Fruit fly (Drosophila melanogaster) whole organism, embryonic: ENCODE data around the gene Hrd3.

Experiments used
- CG15514 ChIP-seq: fragments of 200-800 bp; sonication (Bioruptor generic); optimal IDR thresholded peaks from 3 replicates; lab custom pipeline; 2017; ENCODE audit warnings: missing biosample characterization, missing genetic modification characterization, mild to moderate bottlenecking, moderate library complexity, missing genetic modification reagents
- CG15696 ChIP-seq: fragments of 200-800 bp; sonication (Bioruptor generic); optimal IDR thresholded peaks from 2 replicates; lab custom pipeline; 2019; ENCODE audit warnings: missing biosample characterization, mild to moderate bottlenecking, missing genetic modification characterization, moderate library complexity
- CG18011 ChIP-seq: fragments of 200-800 bp; sonication (Bioruptor generic); optimal IDR thresholded peaks from 2 replicates; lab custom pipeline; 2017; ENCODE audit warnings: missing biosample characterization, missing genetic modification characterization, mild to moderate bottlenecking, moderate library complexity, missing genotype
- CG7839 ChIP-seq: fragments of 200-800 bp; sonication (Bioruptor generic); optimal IDR thresholded peaks from 3 replicates; lab custom pipeline; 2018; ENCODE audit warnings: missing biosample characterization, mild to moderate bottlenecking, missing genetic modification characterization, moderate library complexity
- CG8924 ChIP-seq: fragments of 200-800 bp; optimal IDR thresholded peaks from 3 replicates; lab custom pipeline; 2019; ENCODE audit warnings: missing biosample characterization, mild to moderate bottlenecking, missing genetic modification characterization, moderate library complexity
- Dll ChIP-seq: fragments of 200-800 bp; sonication (Bioruptor generic); IDR thresholded peaks from 4 replicates; pipeline ENCODE4 v1.3.6; 2022; ENCODE audit warnings: missing biosample characterization, missing genetic modification characterization; ENCODE audit not compliant: partially characterized antibody
- Oaz ChIP-seq: fragments of 200-800 bp; sonication (Bioruptor generic); IDR thresholded peaks from 2 replicates; pipeline ENCODE4 v1.3.6; 2022; ENCODE audit warnings: missing biosample characterization, missing genetic modification characterization
- Pdp1 ChIP-seq, 2 experiments: fragments of 200-800 bp; sonication (Bioruptor generic); optimal IDR thresholded peaks; 3 replicates each; lab custom pipeline; 2016; ENCODE audit warnings: missing biosample characterization in 2 of 2, missing genetic modification characterization in 2 of 2, mild to moderate bottlenecking in 1 of 2, moderate library complexity in 1 of 2
- ems ChIP-seq: fragments of 200-800 bp; sonication (Bioruptor generic); optimal IDR thresholded peaks from 3 replicates; lab custom pipeline; 2016; ENCODE audit warnings: missing biosample characterization, missing genetic modification characterization
- psq ChIP-seq: fragments of 200-800 bp; sonication (Bioruptor generic); optimal IDR thresholded peaks from 2 replicates; lab custom pipeline; 2017; ENCODE audit warnings: missing biosample characterization, missing genetic modification characterization
- zen ChIP-seq: fragments of 200-800 bp; sonication (Bioruptor generic); optimal IDR thresholded peaks from 3 replicates; lab custom pipeline; 2018; ENCODE audit warnings: missing biosample characterization, mild to moderate bottlenecking, missing genetic modification characterization, moderate library complexity

DNA sequence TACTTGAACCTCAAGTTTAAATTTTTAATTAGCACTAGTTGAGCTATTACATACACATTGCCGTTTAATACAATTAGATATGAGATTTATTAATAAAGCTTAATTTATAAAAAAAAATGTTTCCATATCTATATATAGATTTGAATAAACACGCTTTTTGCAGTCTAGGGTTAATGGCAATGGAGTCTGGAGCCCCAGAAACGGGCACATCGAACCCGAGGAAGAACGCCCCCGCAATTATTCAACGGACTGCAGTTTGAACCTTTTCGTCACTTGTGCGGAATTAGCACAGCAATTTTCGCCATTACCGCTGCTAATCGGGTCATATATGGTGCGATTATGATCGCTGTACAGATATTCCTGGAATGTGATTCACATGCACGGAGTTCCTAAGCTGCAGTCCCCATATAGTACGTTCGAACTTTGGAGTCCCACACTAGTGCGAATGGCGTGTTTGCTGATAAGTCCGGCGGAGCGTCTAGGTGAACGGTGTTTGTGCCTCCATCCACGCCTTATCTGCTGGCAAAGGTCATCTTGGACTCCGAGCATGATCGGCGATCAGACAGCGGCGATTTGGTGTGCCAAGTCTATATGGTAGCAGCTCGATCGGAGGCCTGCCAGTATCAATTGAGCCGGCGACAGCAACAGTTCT lies 5.4 kb upstream of the Hrd3 start, which contains the start of gene Lsd-1:
- TF ChIP-seq CG7839 (tag; lab: Kevin White, UChicago): no peak
- TF ChIP-seq CG15696 (tag; lab: Kevin White, UChicago): no peak
- no peak for TF ChIP-seq Dll (GFP tag; lab: Robert Waterston, UW)
- TF ChIP-seq zen: no peak
- no peak for TF ChIP-seq CG15514 (GFP tag; lab: Kevin White, UChicago)
- no peak for TF ChIP-seq Pdp1 (GFP tag; optimal IDR thresholded peaks at IDR 0.05; lab: Kevin White, UChicago)
- TF ChIP-seq Oaz (GFP tag; lab: Robert Waterston, UW): no peak
- TF ChIP-seq psq (GFP tag; lab: Kevin White, UChicago): no peak
- TF ChIP-seq ems (GFP tag; lab: Kevin White, UChicago): no peak
- TF ChIP-seq CG18011 (GFP tag; lab: Kevin White, UChicago): no peak
- no peak for TF ChIP-seq CG8924 (tag; lab: Kevin White, UChicago)
